Fruit fly (Drosophila melanogaster) Kc167 (cell line): ENCODE results near the gene CG6833.

Experiments used
- Sin3A ChIP-seq: fragments of >200 bp; optimal IDR thresholded peaks from 2 replicates; lab custom pipeline; 2018; ENCODE audit warnings: missing external identifiers
- h ChIP-seq: fragments of >200 bp; optimal IDR thresholded peaks from 3 replicates; lab custom pipeline; 2018; ENCODE audit warnings: missing external identifiers
- insv ChIP-seq: fragments of >200 bp; optimal IDR thresholded peaks from 3 replicates; lab custom pipeline; 2018; ENCODE audit warnings: missing external identifiers
- psq ChIP-seq: fragments of >200 bp; optimal IDR thresholded peaks from 2 replicates; lab custom pipeline; 2017; ENCODE audit warnings: missing external identifiers

- TF ChIP-seq h (lab: Kevin White, UChicago) (no peak), insv (no peak), psq (lab: Kevin White, UChicago) (peak; percentile 59), Sin3A (lab: Kevin White, UChicago) (no peak)
Observed at dm6 chr3L:14003297-14004040, 47.5 kb upstream of the CG6833 start.
